Fruit fly (Drosophila melanogaster) whole organism, embryonic: ENCODE data around the gene Nt5b.

Experiments used
- ATbp ChIP-seq: fragments of 200-800 bp; sonication (Bioruptor generic); optimal IDR thresholded peaks from 2 replicates; lab custom pipeline; 2017; ENCODE audit warnings: missing biosample characterization, mild to moderate bottlenecking, missing genetic modification characterization, missing genetic modification reagents
- Bdp1 ChIP-seq: fragments of 200-800 bp; sonication (Bioruptor generic); optimal IDR thresholded peaks from 3 replicates; lab custom pipeline; 2016; ENCODE audit warnings: missing biosample characterization, missing genetic modification characterization
- Blimp-1 ChIP-seq: fragments of 200-800 bp; sonication (Bioruptor generic); optimal IDR thresholded peaks from 3 replicates; lab custom pipeline; 2018; ENCODE audit warnings: missing biosample characterization, missing genetic modification characterization, mild to moderate bottlenecking, moderate library complexity, missing genetic modification reagents
- CG10147 ChIP-seq: fragments of 200-800 bp; sonication (Bioruptor generic); optimal IDR thresholded peaks from 2 replicates; lab custom pipeline; 2019; ENCODE audit warnings: missing biosample characterization, mild to moderate bottlenecking, missing genetic modification characterization, moderate library complexity
- CG10959 ChIP-seq: fragments of 200-800 bp; sonication (Bioruptor generic); IDR thresholded peaks from 2 replicates; pipeline ENCODE4 v1.3.6; 2022; ENCODE audit warnings: missing biosample characterization, missing genetic modification characterization
- CG11560 ChIP-seq: fragments of 200-800 bp; sonication (Bioruptor generic); IDR thresholded peaks from 3 replicates; pipeline ENCODE4 v1.3.6; 2022; ENCODE audit warnings: missing biosample characterization, missing genetic modification characterization
- CG11695 ChIP-seq: fragments of 200-800 bp; sonication (Bioruptor generic); IDR thresholded peaks from 3 replicates; pipeline ENCODE4 v1.3.6; 2022; ENCODE audit warnings: missing biosample characterization, missing genetic modification characterization
- CG12769 ChIP-seq: fragments of 200-800 bp; sonication (Bioruptor generic); optimal IDR thresholded peaks from 2 replicates; lab custom pipeline; 2019; ENCODE audit warnings: missing biosample characterization, mild to moderate bottlenecking, missing genetic modification characterization, moderate library complexity
- CG12942 ChIP-seq: fragments of 200-800 bp; sonication (Bioruptor generic); optimal IDR thresholded peaks from 3 replicates; lab custom pipeline; 2016; ENCODE audit warnings: missing biosample characterization, missing genetic modification characterization
- CG13296 ChIP-seq: fragments of 200-800 bp; sonication (Bioruptor generic); optimal IDR thresholded peaks from 3 replicates; lab custom pipeline; 2018; ENCODE audit warnings: missing biosample characterization, mild to moderate bottlenecking, missing genetic modification characterization
- CG15601 ChIP-seq: fragments of 200-800 bp; sonication (Bioruptor generic); optimal IDR thresholded peaks from 3 replicates; lab custom pipeline; 2019; ENCODE audit warnings: missing biosample characterization, mild to moderate bottlenecking, missing genetic modification characterization, moderate library complexity
- CG18476 ChIP-seq: fragments of 200-800 bp; sonication (Bioruptor generic); optimal IDR thresholded peaks from 2 replicates; lab custom pipeline; 2016; ENCODE audit warnings: missing biosample characterization, mild to moderate bottlenecking, missing genetic modification characterization
- CG3163 ChIP-seq: fragments of 200-800 bp; sonication (Bioruptor generic); optimal IDR thresholded peaks from 3 replicates; lab custom pipeline; 2016; ENCODE audit warnings: missing biosample characterization, missing genetic modification characterization
- CG34422 ChIP-seq: fragments of 200-800 bp; sonication (Bioruptor generic); IDR thresholded peaks from 3 replicates; pipeline ENCODE4 v1.3.6; 2022; ENCODE audit warnings: missing biosample characterization, missing genetic modification characterization
- CG4707 ChIP-seq: fragments of 200-800 bp; sonication (Bioruptor generic); optimal IDR thresholded peaks from 2 replicates; lab custom pipeline; 2018; ENCODE audit warnings: missing biosample characterization, mild to moderate bottlenecking, missing genetic modification characterization, moderate library complexity
- CG6272 ChIP-seq: fragments of 200-800 bp; sonication (Bioruptor generic); IDR thresholded peaks from 2 replicates; pipeline ENCODE4 v1.3.6; 2022; ENCODE audit warnings: missing biosample characterization, missing genetic modification characterization
- CG7839 ChIP-seq: fragments of 200-800 bp; sonication (Bioruptor generic); optimal IDR thresholded peaks from 3 replicates; lab custom pipeline; 2018; ENCODE audit warnings: missing biosample characterization, mild to moderate bottlenecking, missing genetic modification characterization, moderate library complexity
- Chrac-16 ChIP-seq: fragments of 200-800 bp; sonication (Bioruptor generic); optimal IDR thresholded peaks from 3 replicates; lab custom pipeline; 2016; ENCODE audit warnings: missing biosample characterization, missing genetic modification characterization
- Dek ChIP-seq: fragments of 200-800 bp; sonication (Bioruptor generic); optimal IDR thresholded peaks from 3 replicates; lab custom pipeline; 2019; ENCODE audit warnings: missing biosample characterization, mild to moderate bottlenecking, missing genetic modification characterization, moderate library complexity
- Dll ChIP-seq: fragments of 200-800 bp; sonication (Bioruptor generic); IDR thresholded peaks from 4 replicates; pipeline ENCODE4 v1.3.6; 2022; ENCODE audit warnings: missing biosample characterization, missing genetic modification characterization; ENCODE audit not compliant: partially characterized antibody
- Dref ChIP-seq: fragments of 200-800 bp; sonication (Bioruptor generic); IDR thresholded peaks from 2 replicates; pipeline ENCODE4 v1.3.6; 2022; ENCODE audit warnings: missing biosample characterization, missing genetic modification characterization
- Hr3 ChIP-seq: fragments of 200-800 bp; sonication (Bioruptor generic); optimal IDR thresholded peaks from 3 replicates; lab custom pipeline; 2016; ENCODE audit warnings: missing biosample characterization, missing genetic modification characterization
- Mrtf ChIP-seq: fragments of 200-800 bp; sonication (Bioruptor generic); IDR thresholded peaks from 3 replicates; pipeline ENCODE4 v1.3.6; 2022; ENCODE audit warnings: missing biosample characterization, missing genetic modification characterization
- Oaz ChIP-seq: fragments of 200-800 bp; sonication (Bioruptor generic); IDR thresholded peaks from 2 replicates; pipeline ENCODE4 v1.3.6; 2022; ENCODE audit warnings: missing biosample characterization, missing genetic modification characterization
- Opbp ChIP-seq: fragments of 200-800 bp; sonication (Bioruptor generic); IDR thresholded peaks from 3 replicates; pipeline ENCODE4 v1.3.6; 2022; ENCODE audit warnings: missing biosample characterization, missing genetic modification characterization; ENCODE audit not compliant: partially characterized antibody
- Stat92E ChIP-seq, 3 experiments: fragments of >200 bp in 2 of 3; fragments of 200-800 bp in 1 of 3; sonication (Bioruptor generic) in 1 of 3; optimal IDR thresholded peaks; 2 replicates each; lab custom pipeline; 2017 to 2019; ENCODE audit warnings: missing biosample characterization in 3 of 3, missing genetic modification characterization in 3 of 3, mild to moderate bottlenecking in 1 of 3, moderate library complexity in 1 of 3
- TFAM ChIP-seq: fragments of 200-800 bp; sonication (Bioruptor generic); optimal IDR thresholded peaks from 2 replicates; lab custom pipeline; 2017; ENCODE audit warnings: missing biosample characterization, missing genetic modification characterization, inconsistent platforms
- YL-1 ChIP-seq: fragments of 200-800 bp; sonication (Bioruptor generic); optimal IDR thresholded peaks from 3 replicates; lab custom pipeline; 2017; ENCODE audit warnings: missing biosample characterization, mild to moderate bottlenecking, missing genetic modification characterization
- al ChIP-seq: fragments of 200-800 bp; sonication (Bioruptor generic); IDR thresholded peaks from 2 replicates; pipeline ENCODE4 v1.3.6; 2022; ENCODE audit warnings: missing biosample characterization, missing genetic modification characterization
- bcd ChIP-seq: fragments of 200-800 bp; sonication (Bioruptor generic); optimal IDR thresholded peaks from 2 replicates; lab custom pipeline; 2017; ENCODE audit warnings: missing biosample characterization, mild to moderate bottlenecking, missing genetic modification characterization
- chinmo ChIP-seq: fragments of 200-800 bp; sonication (Bioruptor generic); IDR thresholded peaks from 4 replicates; pipeline ENCODE4 v1.3.6; 2022; ENCODE audit warnings: missing biosample characterization, missing genetic modification characterization; ENCODE audit not compliant: partially characterized antibody
- dmrt11E ChIP-seq: fragments of 200-800 bp; sonication (Bioruptor generic); optimal IDR thresholded peaks from 3 replicates; lab custom pipeline; 2018; ENCODE audit warnings: missing biosample characterization, mild to moderate bottlenecking, missing genetic modification characterization, moderate library complexity
- ems ChIP-seq: fragments of 200-800 bp; sonication (Bioruptor generic); optimal IDR thresholded peaks from 3 replicates; lab custom pipeline; 2016; ENCODE audit warnings: missing biosample characterization, missing genetic modification characterization
- gt ChIP-seq: fragments of 200-800 bp; sonication (Bioruptor generic); IDR thresholded peaks from 2 replicates; pipeline ENCODE4 v1.3.6; 2022; ENCODE audit warnings: missing biosample characterization, missing genetic modification characterization
- hbn ChIP-seq: fragments of 200-800 bp; sonication (Bioruptor generic); IDR thresholded peaks from 2 replicates; pipeline ENCODE4 v1.3.6; 2022; ENCODE audit warnings: missing biosample characterization, missing genetic modification characterization; ENCODE audit not compliant: partially characterized antibody
- her ChIP-seq: fragments of 200-800 bp; sonication (Bioruptor generic); optimal IDR thresholded peaks from 2 replicates; lab custom pipeline; 2016; ENCODE audit warnings: missing biosample characterization, missing genetic modification characterization
- hth ChIP-seq: fragments of >200 bp; optimal IDR thresholded peaks from 2 replicates; lab custom pipeline; 2017; ENCODE audit warnings: inconsistent platforms
- jigr1 ChIP-seq: fragments of 200-800 bp; sonication (Bioruptor generic); IDR thresholded peaks from 3 replicates; pipeline ENCODE4 v1.3.6; 2022; ENCODE audit warnings: missing biosample characterization, missing genetic modification characterization
- p53 ChIP-seq: fragments of 200-800 bp; sonication (Bioruptor generic); optimal IDR thresholded peaks from 2 replicates; lab custom pipeline; 2016; ENCODE audit warnings: missing biosample characterization, missing genetic modification characterization
- pzg ChIP-seq: fragments of 200-800 bp; sonication (Bioruptor generic); optimal IDR thresholded peaks from 3 replicates; lab custom pipeline; 2018; ENCODE audit warnings: missing biosample characterization, mild to moderate bottlenecking, missing genetic modification characterization, moderate library complexity
- row ChIP-seq: fragments of 200-800 bp; sonication (Bioruptor generic); IDR thresholded peaks from 3 replicates; pipeline ENCODE4 v1.3.6; 2022; ENCODE audit warnings: missing biosample characterization, missing genetic modification characterization
- slp2 ChIP-seq: fragments of 200-800 bp; sonication (Bioruptor generic); optimal IDR thresholded peaks from 2 replicates; lab custom pipeline; 2016; ENCODE audit warnings: missing biosample characterization, missing genetic modification characterization
- so ChIP-seq: fragments of 200-800 bp; sonication (Bioruptor generic); IDR thresholded peaks from 3 replicates; pipeline ENCODE4 v1.3.6; 2022; ENCODE audit warnings: missing biosample characterization, missing genetic modification characterization
- stc ChIP-seq: fragments of 200-800 bp; sonication (Bioruptor generic); IDR thresholded peaks from 2 replicates; pipeline ENCODE4 v1.3.6; 2022; ENCODE audit warnings: missing biosample characterization, missing genetic modification characterization
- tap ChIP-seq: fragments of 200-800 bp; optimal IDR thresholded peaks from 3 replicates; lab custom pipeline; 2019; ENCODE audit warnings: missing biosample characterization, mild to moderate bottlenecking, missing genetic modification characterization, moderate library complexity
- tna ChIP-seq: fragments of 200-800 bp; sonication (Bioruptor generic); IDR thresholded peaks from 2 replicates; pipeline ENCODE4 v1.3.6; 2022; ENCODE audit warnings: missing biosample characterization, missing genetic modification characterization; ENCODE audit not compliant: partially characterized antibody
- trh ChIP-seq: fragments of 200-800 bp; sonication (Bioruptor generic); optimal IDR thresholded peaks from 2 replicates; lab custom pipeline; 2016; ENCODE audit warnings: missing biosample characterization, missing genetic modification characterization
- unc-4 ChIP-seq: fragments of 200-800 bp; sonication (Bioruptor generic); IDR thresholded peaks from 2 replicates; pipeline ENCODE4 v1.3.6; 2022; ENCODE audit warnings: missing biosample characterization, missing genetic modification characterization; ENCODE audit not compliant: partially characterized antibody

The Nt5b gene

DNA sequence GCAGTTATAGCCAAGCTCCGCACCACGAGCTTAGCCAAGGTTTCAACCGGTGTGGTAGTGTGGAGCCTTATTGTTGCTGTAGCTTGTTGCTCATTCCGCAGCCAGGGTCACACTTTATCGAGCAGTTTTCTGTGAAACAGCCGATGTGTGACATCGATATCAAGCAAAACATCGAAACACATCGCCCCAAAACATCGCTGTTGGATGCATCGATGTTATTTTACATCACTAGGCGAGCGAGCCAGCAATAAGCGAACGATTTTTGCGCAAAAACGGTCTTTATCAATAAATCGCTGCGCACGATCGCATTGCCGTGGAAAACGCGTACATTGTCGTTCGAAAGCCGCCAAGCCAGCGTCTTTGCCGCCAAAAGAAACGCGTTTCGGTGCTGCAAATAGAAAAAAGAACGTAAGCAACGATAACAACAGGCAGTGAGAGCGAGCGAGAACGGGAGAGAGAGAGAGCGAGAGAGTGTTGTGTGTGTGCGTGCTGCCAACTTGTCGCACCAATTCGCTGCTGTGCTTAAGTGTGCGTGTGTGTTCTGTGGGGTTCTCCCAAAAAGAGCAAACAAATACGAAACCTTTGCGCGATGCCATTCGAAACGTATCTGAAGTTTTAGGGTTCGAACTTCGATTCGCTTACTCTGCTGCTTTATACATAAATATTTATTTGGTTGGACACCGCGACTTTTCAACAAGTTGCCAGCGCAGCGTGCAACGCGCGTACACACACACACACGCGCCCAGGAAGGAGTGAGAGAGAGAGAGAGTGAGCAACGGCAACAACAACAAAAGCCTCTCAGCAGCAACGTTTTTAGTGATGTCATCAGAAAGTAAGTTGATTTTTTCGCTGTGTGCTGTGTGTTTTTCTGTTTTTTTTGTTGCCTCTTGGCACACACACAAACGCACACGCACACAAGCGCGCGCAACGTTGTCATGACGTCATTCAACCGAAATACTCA lies 38.9 kb downstream of the Nt5b start (continued):
- TF ChIP-seq hbn (GFP tag; lab: Robert Waterston, UW) = peak; percentile 98
- TF ChIP-seq tap (tag; lab: Kevin White, UChicago) = no peak
- TF ChIP-seq CG3163 (GFP tag; lab: Kevin White, UChicago) = peak; percentile 20
- TF ChIP-seq CG11695 = 0 out of 3 replicates have a peak, but pooled peaks have one; percentile 38
- no peak for TF ChIP-seq gt (GFP tag; lab: Robert Waterston, UW)
- peak; percentile 7 for TF ChIP-seq CG13296 (GFP tag; lab: Kevin White, UChicago)
- TF ChIP-seq Hr3 (GFP tag; lab: Kevin White, UChicago) = no peak
- peak; percentile 97 for TF ChIP-seq tna (GFP tag; lab: Robert Waterston, UW)
- peak; percentile 98 for TF ChIP-seq unc-4 (GFP tag; lab: Robert Waterston, UW)
- no peak for TF ChIP-seq CG18476
- TF ChIP-seq CG10959 (GFP tag; lab: Robert Waterston, UW) = no peak
- TF ChIP-seq CG12942 (GFP tag; lab: Kevin White, UChicago) = no peak
- peak; percentile 99 for TF ChIP-seq Opbp (GFP tag; lab: Robert Waterston, UW)
- TF ChIP-seq CG12769 (tag; lab: Kevin White, UChicago) = peak; percentile 53
- peak; percentile 27 for TF ChIP-seq p53
- no peak for TF ChIP-seq TFAM (GFP tag; lab: Kevin White, UChicago)
- TF ChIP-seq CG11560 (tag; lab: Robert Waterston, UW) = 0 out of 3 replicates have a peak, but pooled peaks have one; percentile 10
- TF ChIP-seq YL-1 (GFP tag; lab: Kevin White, UChicago) = peak; percentile 95
- TF ChIP-seq Oaz = no peak
- peak; percentile 17 for TF ChIP-seq CG7839 (tag; lab: Kevin White, UChicago)
- TF ChIP-seq dmrt11E (tag; lab: Kevin White, UChicago) = peak; percentile 1
- peak; percentile 99 for TF ChIP-seq chinmo (GFP tag; lab: Robert Waterston, UW)
- TF ChIP-seq ems (GFP tag; lab: Kevin White, UChicago) = peak; percentile 36
- no peak for TF ChIP-seq jigr1 (GFP tag; lab: Robert Waterston, UW)
- TF ChIP-seq so (GFP tag; lab: Robert Waterston, UW) = peak; percentile 21; the same call in 1 of the 3 replicates
- no peak for TF ChIP-seq Mrtf
- TF ChIP-seq Dek (tag; lab: Kevin White, UChicago) = peak; percentile 51
- no peak for TF ChIP-seq trh
- TF ChIP-seq stc (GFP tag; lab: Robert Waterston, UW) = no peak
- peak; percentile 93 for TF ChIP-seq Dref
- peak; percentile 19 for TF ChIP-seq bcd (GFP tag; lab: Kevin White, UChicago)
- 0 out of 3 replicates have a peak, but pooled peaks have one; percentile 14 for TF ChIP-seq CG34422 (GFP tag; lab: Robert Waterston, UW)
- TF ChIP-seq slp2 (GFP tag; lab: Kevin White, UChicago) = no peak
- peak; percentile 53 for TF ChIP-seq row (GFP tag; lab: Robert Waterston, UW)
- TF ChIP-seq Blimp-1 (GFP tag; lab: Kevin White, UChicago) = no peak
- peak; percentile 47 for TF ChIP-seq Bdp1 (GFP tag; lab: Kevin White, UChicago)
- TF ChIP-seq Chrac-16 (GFP tag; lab: Kevin White, UChicago) = peak; percentile 11
- TF ChIP-seq CG4707 = no peak
- no peak for TF ChIP-seq hth (lab: Kevin White, UChicago)
- peak; percentile 97 for TF ChIP-seq Dll (GFP tag; lab: Robert Waterston, UW)
- peak; percentile 98 for TF ChIP-seq pzg (GFP tag; lab: Kevin White, UChicago)
- TF ChIP-seq CG6272 (GFP tag; lab: Robert Waterston, UW) = peak; percentile 64
- TF ChIP-seq Stat92E (GFP tag; optimal IDR thresholded peaks at IDR 0.05; lab: Kevin White, UChicago) = peak in 1 of 3 experiments; percentile 37
- TF ChIP-seq her (GFP tag; lab: Kevin White, UChicago) = peak; percentile 67
- TF ChIP-seq CG15601 = peak; percentile 25
- TF ChIP-seq al (GFP tag; lab: Robert Waterston, UW) = peak; percentile 29; the same call in 1 of the 2 replicates
- TF ChIP-seq ATbp (GFP tag; lab: Kevin White, UChicago) = no peak
- TF ChIP-seq CG10147 (GFP tag; lab: Kevin White, UChicago) = peak; percentile 13
